Worm (Caenorhabditis elegans): ENCODE data around the gene cyp-37B1.

ce11 chrV:16232180-16232579 lies 45.7 kb upstream of the cyp-37B1 start, which contains the start of gene gst-22:
- no peak for TF ChIP-seq nhr-11 (tag; optimal IDR thresholded peaks at IDR 0.05)
- no peak for TF ChIP-seq nhr-67 (tag; optimal IDR thresholded peaks at IDR 0.05)
- no peak for TF ChIP-seq ama-1 (optimal IDR thresholded peaks at IDR 0.05)
- TF ChIP-seq ztf-11 (tag; optimal IDR thresholded peaks at IDR 0.05), result no peak
- TF ChIP-seq nhr-25 (tag; optimal IDR thresholded peaks at IDR 0.05), result no peak
- TF ChIP-seq fkh-10 (GFP tag; optimal IDR thresholded peaks at IDR 0.05), result no peak
- TF ChIP-seq lin-15B (tag; optimal IDR thresholded peaks at IDR 0.05), result no peak
- no peak for TF ChIP-seq hmg-11 (tag; optimal IDR thresholded peaks at IDR 0.05)
- no peak for TF ChIP-seq ceh-9 (tag; optimal IDR thresholded peaks at IDR 0.05)
- no peak for TF ChIP-seq unc-39 (tag; optimal IDR thresholded peaks at IDR 0.05)
- no peak for TF ChIP-seq mdl-1 (tag; optimal IDR thresholded peaks at IDR 0.05)
- TF ChIP-seq unc-62 (GFP tag; optimal IDR thresholded peaks at IDR 0.05), result no peak
